Fruit fly (Drosophila melanogaster): ENCODE measurements around the gene CG8568.

DNA sequence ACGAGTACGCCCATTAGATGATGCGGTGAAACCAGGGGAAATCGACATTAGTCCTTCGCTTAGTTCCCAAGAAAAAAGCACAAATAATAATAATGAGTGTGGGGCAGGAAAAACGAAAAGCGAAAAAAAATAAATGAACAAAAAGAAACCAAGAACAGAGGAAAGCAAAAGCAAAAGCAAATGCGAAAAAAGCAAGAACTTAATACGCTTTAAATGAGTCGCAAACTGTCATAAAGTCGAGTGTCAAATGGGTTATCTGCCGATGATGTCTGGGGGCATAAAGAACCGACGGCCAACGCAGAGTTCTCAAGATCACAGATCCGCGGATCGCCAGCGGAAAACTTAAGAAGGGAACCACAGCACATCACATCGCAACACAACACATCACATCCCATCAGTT lies 36.1 kb upstream of the CG8568 start:
- TF ChIP-seq CG8478 (optimal IDR thresholded peaks at IDR 0.05) (no peak), usp (GFP tag; optimal IDR thresholded peaks at IDR 0.05) (no peak)
